Fruit fly (Drosophila melanogaster): ENCODE measurements around the gene CG33725.

Gene CG33725

dm6 chr3L:12471471-12471978 is 10.9 kb upstream of the CG33725 start, which contains the start of gene CG10616 (continued):
- no peak for TF ChIP-seq CG16779 (GFP tag; IDR thresholded peaks at IDR 0.05)
- no peak for TF ChIP-seq zf30C (GFP tag; optimal IDR thresholded peaks at IDR 0.05)
- TF ChIP-seq CG15479 (GFP tag; optimal IDR thresholded peaks at IDR 0.05): no peak
- no peak for TF ChIP-seq CG14014 (GFP tag; IDR thresholded peaks at IDR 0.05)
- TF ChIP-seq tio (GFP tag; optimal IDR thresholded peaks at IDR 0.05): no peak
- TF ChIP-seq nmo (GFP tag; optimal IDR thresholded peaks at IDR 0.05): no peak
- TF ChIP-seq CkIIα-i1 (GFP tag; IDR thresholded peaks at IDR 0.05): no peak
- no peak for TF ChIP-seq lov (optimal IDR thresholded peaks at IDR 0.05)
- TF ChIP-seq lov (GFP tag; IDR thresholded peaks at IDR 0.05): no peak
- no peak for TF ChIP-seq CG12942 (GFP tag; optimal IDR thresholded peaks at IDR 0.05)
- TF ChIP-seq sob (GFP tag; IDR thresholded peaks at IDR 0.05): no peak
- TF ChIP-seq CG2120 (GFP tag; optimal IDR thresholded peaks at IDR 0.05): peak; percentile 1
- TF ChIP-seq CG15601 (tag; optimal IDR thresholded peaks at IDR 0.05): no peak
- peak in 1 of 2 experiments; percentile 18 for TF ChIP-seq dpn (GFP tag; optimal IDR thresholded peaks at IDR 0.05)
- TF ChIP-seq CrebB (tag; optimal IDR thresholded peaks at IDR 0.05): no peak
- no peak for TF ChIP-seq CG9437 (GFP tag; optimal IDR thresholded peaks at IDR 0.05)
- TF ChIP-seq CG12659 (GFP tag; optimal IDR thresholded peaks at IDR 0.05): peak; percentile 22
- TF ChIP-seq odd (GFP tag; optimal IDR thresholded peaks at IDR 0.05): no peak
- peak; percentile 66 for TF ChIP-seq Ets97D (GFP tag; optimal IDR thresholded peaks at IDR 0.05)
- TF ChIP-seq D19B (GFP tag; optimal IDR thresholded peaks at IDR 0.05): no peak
- TF ChIP-seq Lpt (GFP tag; optimal IDR thresholded peaks at IDR 0.05): no peak
- no peak for TF ChIP-seq CG3281 (GFP tag; optimal IDR thresholded peaks at IDR 0.05)
- no peak for TF ChIP-seq ash1 (GFP tag; optimal IDR thresholded peaks at IDR 0.05)
- no peak for TF ChIP-seq sd (tag; optimal IDR thresholded peaks at IDR 0.05)
- TF ChIP-seq Meics (GFP tag; optimal IDR thresholded peaks at IDR 0.05): no peak
- TF ChIP-seq D19A (tag; optimal IDR thresholded peaks at IDR 0.05): no peak
- TF ChIP-seq vvl (GFP tag; IDR thresholded peaks at IDR 0.05): 0 out of 2 replicates have a peak, but pooled peaks have one; percentile 13
- TF ChIP-seq fu2 (GFP tag; optimal IDR thresholded peaks at IDR 0.05): no peak
- TF ChIP-seq bsh (GFP tag; optimal IDR thresholded peaks at IDR 0.05): no peak
- peak; percentile 45 for TF ChIP-seq phol (tag; optimal IDR thresholded peaks at IDR 0.05)
- peak; percentile 34 for TF ChIP-seq CoRest (tag; optimal IDR thresholded peaks at IDR 0.05)
- TF ChIP-seq Aef1 (GFP tag; IDR thresholded peaks at IDR 0.05): no peak
- peak; percentile 83; the same call in 1 of the 2 replicates for TF ChIP-seq bbx (GFP tag; IDR thresholded peaks at IDR 0.05; ENCODE audit: partially characterized antibody)
- TF ChIP-seq CG10979 (tag; optimal IDR thresholded peaks at IDR 0.05): no peak
- TF ChIP-seq CG7556 (GFP tag; optimal IDR thresholded peaks at IDR 0.05): no peak
- 0 out of 3 replicates have a peak, but pooled peaks have one; percentile 10 for TF ChIP-seq CG7357 (GFP tag; IDR thresholded peaks at IDR 0.05)
- TF ChIP-seq unpg (GFP tag; optimal IDR thresholded peaks at IDR 0.05): no peak
- TF ChIP-seq CG2889 (GFP tag; IDR thresholded peaks at IDR 0.05): no peak
- TF ChIP-seq Camta (GFP tag; optimal IDR thresholded peaks at IDR 0.05): no peak
- no peak for TF ChIP-seq CG11456 (GFP tag; IDR thresholded peaks at IDR 0.05)
- TF ChIP-seq ftz-f1 (GFP tag; optimal IDR thresholded peaks at IDR 0.05): no peak
- TF ChIP-seq Fer3 (tag; optimal IDR thresholded peaks at IDR 0.05): no peak
- no peak for TF ChIP-seq Nf-YC (tag; optimal IDR thresholded peaks at IDR 0.05)
- no peak for TF ChIP-seq Usf (GFP tag; optimal IDR thresholded peaks at IDR 0.05)
- TF ChIP-seq CG1832 (GFP tag; optimal IDR thresholded peaks at IDR 0.05): no peak
- no peak for TF ChIP-seq zen (tag; optimal IDR thresholded peaks at IDR 0.05)
- no peak for TF ChIP-seq CG13424 (tag; optimal IDR thresholded peaks at IDR 0.05)
- no peak for TF ChIP-seq CG12769 (tag; optimal IDR thresholded peaks at IDR 0.05)
- no peak for TF ChIP-seq Ssrp (tag; optimal IDR thresholded peaks at IDR 0.05)
- TF ChIP-seq gfzf (GFP tag; optimal IDR thresholded peaks at IDR 0.05): peak; percentile 66
- no peak for TF ChIP-seq Med (GFP tag)
